Worm (Caenorhabditis elegans): ENCODE measurements around the gene polg-1.

DNA sequence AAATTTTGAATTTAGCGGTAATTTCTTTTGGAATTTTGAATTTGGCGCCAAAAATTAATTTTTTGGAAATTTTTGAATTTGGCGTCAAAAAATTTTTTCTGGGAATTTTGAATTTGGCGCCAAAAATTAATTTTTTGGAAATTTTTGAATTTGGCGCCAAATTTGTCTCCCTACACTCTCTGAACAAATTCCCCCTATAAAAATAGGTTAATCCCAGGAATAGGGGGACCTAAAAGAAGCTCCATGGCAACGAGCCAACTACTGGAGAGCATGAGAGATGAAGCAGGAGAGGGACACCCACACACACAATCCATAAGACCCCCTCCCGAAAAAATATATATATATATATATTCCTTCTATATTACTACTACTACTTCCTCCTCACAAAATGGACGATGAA, 3.2 kb upstream of the polg-1 start, which contains the start of gene aqp-12:
- no peak for TF ChIP-seq nhr-11 (tag; optimal IDR thresholded peaks at IDR 0.05)
- no peak for TF ChIP-seq che-1 (tag; optimal IDR thresholded peaks at IDR 0.05)
- no peak for TF ChIP-seq K02D7.2 (tag; optimal IDR thresholded peaks at IDR 0.05)
- TF ChIP-seq ama-1 (optimal IDR thresholded peaks at IDR 0.05), result no peak
- no peak for TF ChIP-seq hlh-15 (tag; optimal IDR thresholded peaks at IDR 0.05)

Data from whole organism, late embryonic.